Fruit fly (Drosophila melanogaster) whole organism, embryonic: Measurements from ENCODE around the gene CG12768.

Source experiments
- Ada2b ChIP-seq: fragments of 200-800 bp; sonication (Bioruptor generic); IDR thresholded peaks from 2 replicates; pipeline ENCODE4 v1.3.6; 2022; ENCODE audit warnings: missing biosample characterization, missing genetic modification characterization
- CG10979 ChIP-seq: fragments of 200-800 bp; sonication (Bioruptor generic); optimal IDR thresholded peaks from 2 replicates; lab custom pipeline; 2018; ENCODE audit warnings: missing biosample characterization, mild to moderate bottlenecking, missing genetic modification characterization, moderate library complexity
- CG1233 ChIP-seq: fragments of 200-800 bp; sonication (Bioruptor generic); optimal IDR thresholded peaks from 4 replicates; lab custom pipeline; 2018; ENCODE audit warnings: missing biosample characterization, mild to moderate bottlenecking, missing genetic modification characterization
- CG13287 ChIP-seq: fragments of 200-800 bp; sonication (Bioruptor generic); IDR thresholded peaks from 2 replicates; pipeline ENCODE4 v1.3.6; 2022; ENCODE audit warnings: missing biosample characterization, missing genetic modification characterization; ENCODE audit not compliant: partially characterized antibody
- CG14441 ChIP-seq: fragments of 200-800 bp; sonication (Bioruptor generic); IDR thresholded peaks from 2 replicates; pipeline ENCODE4 v1.3.6; 2022; ENCODE audit warnings: missing biosample characterization, missing genetic modification characterization
- CG14667 ChIP-seq: fragments of 200-800 bp; sonication (Bioruptor generic); IDR thresholded peaks from 2 replicates; pipeline ENCODE4 v1.3.6; 2022; ENCODE audit warnings: missing biosample characterization, missing genetic modification characterization
- CG14860 ChIP-seq: fragments of 200-800 bp; sonication (Bioruptor generic); IDR thresholded peaks from 3 replicates; pipeline ENCODE4 v1.3.6; 2022; ENCODE audit warnings: missing biosample characterization, missing genetic modification characterization; ENCODE audit not compliant: partially characterized antibody
- CG1603 ChIP-seq: fragments of 200-800 bp; sonication (Bioruptor generic); optimal IDR thresholded peaks from 2 replicates; lab custom pipeline; 2019; ENCODE audit warnings: missing biosample characterization, mild to moderate bottlenecking, missing genetic modification characterization, moderate library complexity
- CG1647 ChIP-seq: fragments of 200-800 bp; sonication (Bioruptor generic); optimal IDR thresholded peaks from 3 replicates; lab custom pipeline; 2016; ENCODE audit warnings: missing biosample characterization, missing genetic modification characterization
- CG16813 ChIP-seq: fragments of 200-800 bp; sonication (Bioruptor generic); IDR thresholded peaks from 3 replicates; pipeline ENCODE4 v1.3.6; 2022; ENCODE audit warnings: missing biosample characterization, missing genetic modification characterization; ENCODE audit not compliant: partially characterized antibody
- CG16815 ChIP-seq: fragments of 200-800 bp; sonication (Bioruptor generic); optimal IDR thresholded peaks from 3 replicates; lab custom pipeline; 2017; ENCODE audit warnings: missing biosample characterization, mild to moderate bottlenecking, missing genetic modification characterization
- CG17385 ChIP-seq: fragments of 200-800 bp; sonication (Bioruptor generic); optimal IDR thresholded peaks from 3 replicates; lab custom pipeline; 2018; ENCODE audit warnings: missing biosample characterization, mild to moderate bottlenecking, missing genetic modification characterization
- CG2116 ChIP-seq: fragments of 200-800 bp; sonication (Bioruptor generic); optimal IDR thresholded peaks from 3 replicates; lab custom pipeline; 2018; ENCODE audit warnings: missing biosample characterization, mild to moderate bottlenecking, missing genetic modification characterization
- CG2129 ChIP-seq: fragments of 200-800 bp; sonication (Bioruptor generic); IDR thresholded peaks from 2 replicates; pipeline ENCODE4 v1.3.6; 2022; ENCODE audit warnings: missing biosample characterization, missing genetic modification characterization; ENCODE audit not compliant: partially characterized antibody
- CG2199 ChIP-seq: fragments of 200-800 bp; sonication (Bioruptor generic); IDR thresholded peaks from 3 replicates; pipeline ENCODE4 v1.3.6; 2022; ENCODE audit warnings: missing biosample characterization, missing genetic modification characterization
- CG2889 ChIP-seq: fragments of 200-800 bp; sonication (Bioruptor generic); IDR thresholded peaks from 3 replicates; pipeline ENCODE4 v1.3.6; 2022; ENCODE audit warnings: missing biosample characterization, missing genetic modification characterization
- CG6272 ChIP-seq: fragments of 200-800 bp; sonication (Bioruptor generic); IDR thresholded peaks from 2 replicates; pipeline ENCODE4 v1.3.6; 2022; ENCODE audit warnings: missing biosample characterization, missing genetic modification characterization
- CG6654 ChIP-seq: fragments of 200-800 bp; sonication (Bioruptor generic); optimal IDR thresholded peaks from 2 replicates; lab custom pipeline; 2017; ENCODE audit warnings: missing biosample characterization, mild to moderate bottlenecking, missing genetic modification characterization
- CG7357 ChIP-seq: fragments of 200-800 bp; sonication (Bioruptor generic); IDR thresholded peaks from 3 replicates; pipeline ENCODE4 v1.3.6; 2022; ENCODE audit warnings: missing biosample characterization, missing genetic modification characterization
- CG7987 ChIP-seq: fragments of 200-800 bp; sonication (Bioruptor generic); optimal IDR thresholded peaks from 2 replicates; lab custom pipeline; 2018; ENCODE audit warnings: missing biosample characterization, mild to moderate bottlenecking, missing genetic modification characterization, moderate library complexity
- CG8388 ChIP-seq: fragments of 200-800 bp; sonication (Bioruptor generic); optimal IDR thresholded peaks from 2 replicates; lab custom pipeline; 2019; ENCODE audit warnings: missing biosample characterization, mild to moderate bottlenecking, missing genetic modification characterization, moderate library complexity
- CG8944 ChIP-seq: fragments of 200-800 bp; sonication (Bioruptor generic); optimal IDR thresholded peaks from 3 replicates; lab custom pipeline; 2016; ENCODE audit warnings: missing biosample characterization, missing genetic modification characterization
- CG9437 ChIP-seq: fragments of 200-800 bp; sonication (Bioruptor generic); optimal IDR thresholded peaks from 2 replicates; lab custom pipeline; 2018; ENCODE audit warnings: missing biosample characterization, mild to moderate bottlenecking, missing genetic modification characterization
- CoRest ChIP-seq: fragments of 200-800 bp; sonication (Bioruptor generic); optimal IDR thresholded peaks from 3 replicates; lab custom pipeline; 2018; ENCODE audit warnings: missing biosample characterization, mild to moderate bottlenecking, missing genetic modification characterization, moderate library complexity
- D19A ChIP-seq: fragments of 200-800 bp; optimal IDR thresholded peaks from 3 replicates; lab custom pipeline; 2019; ENCODE audit warnings: missing biosample characterization, mild to moderate bottlenecking, missing genetic modification characterization, moderate library complexity
- Dll ChIP-seq: fragments of 200-800 bp; sonication (Bioruptor generic); IDR thresholded peaks from 4 replicates; pipeline ENCODE4 v1.3.6; 2022; ENCODE audit warnings: missing biosample characterization, missing genetic modification characterization; ENCODE audit not compliant: partially characterized antibody
- Fer1 ChIP-seq: fragments of 200-800 bp; sonication (Bioruptor generic); optimal IDR thresholded peaks from 2 replicates; lab custom pipeline; 2017; ENCODE audit warnings: missing biosample characterization, mild to moderate bottlenecking, missing genetic modification characterization
- HLH4C ChIP-seq: fragments of 200-800 bp; sonication (Bioruptor generic); IDR thresholded peaks from 3 replicates; pipeline ENCODE4 v1.3.6; 2022; ENCODE audit warnings: missing biosample characterization, missing genetic modification characterization; ENCODE audit not compliant: partially characterized antibody
- HLHmδ ChIP-seq: fragments of 200-800 bp; sonication (Bioruptor generic); optimal IDR thresholded peaks from 2 replicates; lab custom pipeline; 2018; ENCODE audit warnings: missing biosample characterization, mild to moderate bottlenecking, missing genetic modification characterization, moderate library complexity
- HmgD ChIP-seq: fragments of 200-800 bp; sonication (Bioruptor generic); optimal IDR thresholded peaks from 3 replicates; lab custom pipeline; 2016; ENCODE audit warnings: missing biosample characterization, missing genetic modification characterization
- Pdp1 ChIP-seq, 2 experiments: fragments of 200-800 bp; sonication (Bioruptor generic); optimal IDR thresholded peaks; 3 replicates each; lab custom pipeline; 2016; ENCODE audit warnings: missing biosample characterization in 2 of 2, missing genetic modification characterization in 2 of 2, mild to moderate bottlenecking in 1 of 2, moderate library complexity in 1 of 2
- Sry-δ ChIP-seq: fragments of 200-800 bp; sonication (Bioruptor generic); optimal IDR thresholded peaks from 2 replicates; lab custom pipeline; 2016; ENCODE audit warnings: missing biosample characterization, missing genetic modification characterization
- Taf1 ChIP-seq: fragments of 200-800 bp; sonication (Bioruptor generic); IDR thresholded peaks from 2 replicates; pipeline ENCODE4 v1.3.6; 2022; ENCODE audit warnings: missing biosample characterization, missing genetic modification characterization
- ara ChIP-seq: fragments of 200-800 bp; sonication (Bioruptor generic); IDR thresholded peaks from 2 replicates; pipeline ENCODE4 v1.3.6; 2022; ENCODE audit warnings: missing biosample characterization, missing genetic modification characterization
- br ChIP-seq: fragments of >200 bp; optimal IDR thresholded peaks from 2 replicates; lab custom pipeline; 2017
- bsh ChIP-seq, 2 experiments: fragments of 200-800 bp; sonication (Bioruptor generic); optimal IDR thresholded peaks; 2 replicates each; lab custom pipeline; 2017 to 2018; ENCODE audit warnings: mild to moderate bottlenecking in 2 of 2, missing biosample characterization in 2 of 2, missing genetic modification characterization in 2 of 2, moderate library complexity in 1 of 2
- da ChIP-seq: fragments of 200-800 bp; sonication (Bioruptor generic); optimal IDR thresholded peaks from 2 replicates; lab custom pipeline; 2016; ENCODE audit warnings: missing biosample characterization, missing genetic modification characterization
- disco-r ChIP-seq: fragments of 200-800 bp; sonication (Bioruptor generic); optimal IDR thresholded peaks from 2 replicates; lab custom pipeline; 2016; ENCODE audit warnings: missing biosample characterization, missing genetic modification characterization
- dmrt11E ChIP-seq: fragments of 200-800 bp; sonication (Bioruptor generic); optimal IDR thresholded peaks from 3 replicates; lab custom pipeline; 2018; ENCODE audit warnings: missing biosample characterization, mild to moderate bottlenecking, missing genetic modification characterization, moderate library complexity
- fru ChIP-seq: fragments of >200 bp; optimal IDR thresholded peaks from 2 replicates; lab custom pipeline; 2017
- grn ChIP-seq: fragments of 200-800 bp; sonication (Bioruptor generic); optimal IDR thresholded peaks from 3 replicates; lab custom pipeline; 2017; ENCODE audit warnings: missing biosample characterization, missing genetic modification characterization
- kni ChIP-seq: fragments of 200-800 bp; sonication (Bioruptor generic); optimal IDR thresholded peaks from 3 replicates; lab custom pipeline; 2017; ENCODE audit warnings: mild to moderate bottlenecking, missing biosample characterization, missing genetic modification reagents, missing genetic modification characterization
- lbe ChIP-seq: fragments of 200-800 bp; sonication (Bioruptor generic); optimal IDR thresholded peaks from 2 replicates; lab custom pipeline; 2016; ENCODE audit warnings: missing biosample characterization, mild to moderate bottlenecking, missing genetic modification characterization
- odd ChIP-seq: fragments of 200-800 bp; sonication (Bioruptor generic); optimal IDR thresholded peaks from 2 replicates; lab custom pipeline; 2017; ENCODE audit warnings: missing biosample characterization, mild to moderate bottlenecking, missing genetic modification characterization
- onecut ChIP-seq: fragments of 200-800 bp; sonication (Bioruptor generic); IDR thresholded peaks from 2 replicates; pipeline ENCODE4 v1.3.6; 2022; ENCODE audit warnings: missing biosample characterization, missing genetic modification characterization
- row ChIP-seq: fragments of 200-800 bp; sonication (Bioruptor generic); IDR thresholded peaks from 3 replicates; pipeline ENCODE4 v1.3.6; 2022; ENCODE audit warnings: missing biosample characterization, missing genetic modification characterization
- sd ChIP-seq: fragments of 200-800 bp; sonication (Bioruptor generic); optimal IDR thresholded peaks from 3 replicates; lab custom pipeline; 2018; ENCODE audit warnings: missing biosample characterization, mild to moderate bottlenecking, missing genetic modification characterization, moderate library complexity
- sim ChIP-seq: fragments of 200-800 bp; sonication (Bioruptor generic); IDR thresholded peaks from 2 replicates; pipeline ENCODE4 v1.3.6; 2022; ENCODE audit warnings: missing biosample characterization, missing genetic modification characterization
- sisA ChIP-seq: fragments of 200-800 bp; sonication (Bioruptor generic); IDR thresholded peaks from 2 replicates; pipeline ENCODE4 v1.3.6; 2022; ENCODE audit warnings: missing biosample characterization, missing genetic modification characterization
- stwl ChIP-seq: fragments of 200-800 bp; sonication (Bioruptor generic); optimal IDR thresholded peaks from 3 replicates; lab custom pipeline; 2018; ENCODE audit warnings: missing biosample characterization, mild to moderate bottlenecking, missing genetic modification characterization, moderate library complexity
- tgo ChIP-seq: fragments of 200-800 bp; sonication (Bioruptor generic); IDR thresholded peaks from 3 replicates; pipeline ENCODE4 v1.3.6; 2022; ENCODE audit warnings: missing biosample characterization, missing genetic modification characterization

CG12768 gene

DNA sequence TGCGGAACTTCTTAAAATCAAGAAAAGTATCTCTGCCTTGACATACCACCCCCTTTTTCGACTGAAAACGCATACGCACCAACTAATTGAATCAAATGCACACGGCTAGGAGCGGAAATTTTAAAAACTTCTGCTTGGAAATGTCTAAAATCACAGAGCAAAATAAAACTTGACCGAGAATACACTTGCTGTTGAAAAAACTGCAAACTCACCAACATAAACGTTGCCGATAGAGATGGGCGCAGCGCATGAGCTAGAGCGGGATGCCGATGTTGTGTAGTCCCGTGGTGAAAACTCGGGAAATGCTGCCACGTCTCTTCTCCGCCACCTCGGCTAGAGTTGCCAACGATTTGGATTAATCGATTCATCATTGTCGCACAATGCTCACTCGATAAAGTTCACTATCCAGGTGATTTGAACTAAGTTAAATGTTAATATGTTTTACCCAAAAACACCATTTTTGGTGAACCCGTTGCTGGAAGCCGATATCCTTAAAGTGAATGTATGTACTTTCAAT lies 38.4 kb upstream of the CG12768 start, which contains the start of the genes CG11109 and Arf1 (continued):
- TF ChIP-seq CG2129 (GFP tag; lab: Robert Waterston, UW): peak; percentile 47
- peak; percentile 1 for TF ChIP-seq D19A (tag; lab: Kevin White, UChicago)
- TF ChIP-seq CG2889: no peak
- TF ChIP-seq bsh (GFP tag; optimal IDR thresholded peaks at IDR 0.05; lab: Kevin White, UChicago): no peak
- peak; percentile 85 for TF ChIP-seq Sry-δ (GFP tag; lab: Kevin White, UChicago)
- TF ChIP-seq Taf1: no peak
- no peak for TF ChIP-seq sd (tag; lab: Kevin White, UChicago)
- TF ChIP-seq CG8388 (GFP tag; lab: Kevin White, UChicago): no peak
- TF ChIP-seq CG10979: peak; percentile 3
- TF ChIP-seq CG1233 (GFP tag; lab: Kevin White, UChicago): no peak
- TF ChIP-seq CoRest (tag; lab: Kevin White, UChicago): no peak
- peak; percentile 49 for TF ChIP-seq CG16813
- TF ChIP-seq row (GFP tag; lab: Robert Waterston, UW): peak; percentile 60
- no peak for TF ChIP-seq CG6654 (GFP tag; lab: Kevin White, UChicago)
- peak; percentile 76 for TF ChIP-seq CG2116 (GFP tag; lab: Kevin White, UChicago)
- no peak for TF ChIP-seq CG14667 (GFP tag; lab: Robert Waterston, UW)
- peak; percentile 27; the same call in 1 of the 2 replicates for TF ChIP-seq onecut (GFP tag; lab: Robert Waterston, UW)
- no peak for TF ChIP-seq fru (lab: Kevin White, UChicago)
- TF ChIP-seq Dll (GFP tag; lab: Robert Waterston, UW): peak; percentile 51
- TF ChIP-seq CG14441: no peak
- no peak for TF ChIP-seq CG1647 (GFP tag; lab: Kevin White, UChicago)
- no peak for TF ChIP-seq sim (GFP tag; lab: Robert Waterston, UW)
- no peak for TF ChIP-seq odd (GFP tag; lab: Kevin White, UChicago)
- peak; percentile 74 for TF ChIP-seq stwl
- TF ChIP-seq tgo: no peak
- TF ChIP-seq Pdp1 (GFP tag; optimal IDR thresholded peaks at IDR 0.05; lab: Kevin White, UChicago): peak in 1 of 2 experiments; percentile 7
- TF ChIP-seq kni (GFP tag; lab: Kevin White, UChicago): no peak
- 0 out of 3 replicates have a peak, but pooled peaks have one; percentile 11 for TF ChIP-seq CG2199
- no peak for TF ChIP-seq dmrt11E (tag; lab: Kevin White, UChicago)
- TF ChIP-seq CG13287: peak; percentile 55
- peak; percentile 65 for TF ChIP-seq HLHmδ (GFP tag; lab: Kevin White, UChicago)
- no peak for TF ChIP-seq br (lab: Kevin White, UChicago)
- TF ChIP-seq Fer1 (GFP tag; lab: Kevin White, UChicago): peak; percentile 11
- TF ChIP-seq CG16815 (GFP tag; lab: Kevin White, UChicago): no peak
- no peak for TF ChIP-seq da (GFP tag; lab: Kevin White, UChicago)
- no peak for TF ChIP-seq ara (GFP tag; lab: Robert Waterston, UW)
- peak; percentile 60 for TF ChIP-seq CG14860 (GFP tag; lab: Robert Waterston, UW)
- no peak for TF ChIP-seq Ada2b (GFP tag; lab: Robert Waterston, UW)
- no peak for TF ChIP-seq CG7987 (GFP tag; lab: Kevin White, UChicago)
- TF ChIP-seq CG7357 (GFP tag; lab: Robert Waterston, UW): no peak
- TF ChIP-seq CG8944 (GFP tag; lab: Kevin White, UChicago): no peak
- no peak for TF ChIP-seq CG6272 (GFP tag; lab: Robert Waterston, UW)
- no peak for TF ChIP-seq lbe (GFP tag; lab: Kevin White, UChicago)
- TF ChIP-seq HLH4C: peak; percentile 59; the same call in 2 of the 3 replicates
- TF ChIP-seq HmgD (GFP tag; lab: Kevin White, UChicago): peak; percentile 2
- TF ChIP-seq sisA (GFP tag; lab: Robert Waterston, UW): no peak
- TF ChIP-seq disco-r (GFP tag; lab: Kevin White, UChicago): no peak
- no peak for TF ChIP-seq CG9437 (GFP tag; lab: Kevin White, UChicago)
- no peak for TF ChIP-seq CG17385 (GFP tag; lab: Kevin White, UChicago)
- TF ChIP-seq CG1603: peak; percentile 75
- no peak for TF ChIP-seq grn (GFP tag; lab: Kevin White, UChicago)
